Fruit fly (Drosophila melanogaster): ENCODE data around the gene Ugt35D1.
A peak's percentile ranks its signal among the peaks of the same experiment; 100 is the strongest.

Ugt35D1 gene

dm6 chr3R:31395222-31395831 lies at the start of gene Ugt35D1, which contains the start of gene Gcn2:
TSS of gene Ugt35D1 (minus strand) at chr3R:31395304.
TSS of gene Gcn2 (plus strand) at chr3R:31395660.
- TF ChIP-seq noc (tag; optimal IDR thresholded peaks at IDR 0.05): no peak

- no peak for TF ChIP-seq noc (tag; optimal IDR thresholded peaks at IDR 0.05)
Observed at dm6 chr3R:31443455-31443854, 48.4 kb upstream of the Ugt35D1 start.

DNA sequence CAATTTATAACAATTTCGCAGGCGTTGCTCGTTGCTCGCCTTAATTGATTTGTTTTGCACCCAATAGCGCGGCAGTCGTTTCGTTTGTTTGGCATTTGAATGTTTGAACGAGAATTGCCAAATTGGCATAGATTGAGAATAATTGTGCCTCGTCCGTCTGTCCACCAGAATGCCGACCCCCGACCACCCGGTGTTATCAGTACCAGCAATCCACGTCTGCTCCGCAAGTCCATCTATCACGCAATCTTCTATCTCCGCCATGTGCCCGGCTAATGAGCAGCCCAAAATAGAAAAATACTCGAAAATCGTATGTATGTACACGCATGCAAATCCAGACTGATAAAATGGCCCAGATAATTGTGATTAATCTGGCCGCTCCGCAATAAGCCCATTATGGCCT lies 47.9 kb upstream of the Ugt35D1 start:
- peak; percentile 55 for TF ChIP-seq noc (tag; optimal IDR thresholded peaks at IDR 0.05)

DNA sequence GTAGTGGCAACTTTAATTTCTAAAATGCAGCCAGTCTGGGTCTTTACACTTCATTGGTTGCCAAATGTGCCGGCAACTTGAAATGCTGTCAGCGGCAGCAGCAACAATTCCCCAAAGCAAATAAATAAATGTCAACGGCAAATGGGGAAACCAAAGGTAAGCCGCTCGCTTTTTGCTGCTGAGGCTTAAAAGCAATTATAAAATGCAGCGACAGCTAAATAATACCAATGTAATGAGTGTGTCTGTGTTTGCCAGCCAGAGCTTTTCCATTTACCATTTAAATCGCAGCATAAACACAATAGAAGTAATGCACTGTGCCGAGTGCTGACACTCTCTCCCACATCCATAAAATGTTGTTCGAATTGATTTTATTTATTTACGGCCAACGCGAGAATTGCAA lies 45.5 kb upstream of the Ugt35D1 start:
- no peak for TF ChIP-seq noc (tag; optimal IDR thresholded peaks at IDR 0.05)

- TF ChIP-seq noc (tag; optimal IDR thresholded peaks at IDR 0.05): no peak
Observed at dm6 chr3R:31439986-31440385, 44.9 kb upstream of the Ugt35D1 start.

- TF ChIP-seq noc (tag; optimal IDR thresholded peaks at IDR 0.05): no peak
Observed at dm6 chr3R:31438856-31439255, 43.8 kb upstream of the Ugt35D1 start.

- TF ChIP-seq noc (tag; optimal IDR thresholded peaks at IDR 0.05): no peak
Observed at dm6 chr3R:31437420-31438058, 42.4 kb upstream of the Ugt35D1 start.

DNA sequence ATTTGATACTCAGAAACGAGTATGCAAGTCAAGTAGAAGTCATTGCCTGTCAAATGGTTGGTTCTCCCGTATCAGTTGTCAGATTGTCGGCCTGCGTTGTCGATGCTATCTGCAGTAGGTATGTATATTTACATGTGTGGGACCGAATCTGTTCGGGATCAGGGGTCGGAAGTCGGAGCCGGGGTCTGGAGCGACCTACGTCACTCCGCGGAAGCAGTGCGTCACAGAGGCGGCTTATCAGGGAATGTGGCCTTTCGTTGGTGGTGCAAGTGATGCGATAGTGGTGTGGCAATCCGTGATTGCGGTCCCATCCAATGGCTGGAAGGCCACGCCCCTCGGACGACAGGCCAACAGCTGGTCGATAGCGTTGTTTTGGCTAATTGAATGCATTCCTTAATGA lies 40.5 kb upstream of the Ugt35D1 start:
- TF ChIP-seq noc (tag; optimal IDR thresholded peaks at IDR 0.05): peak; percentile 3

DNA sequence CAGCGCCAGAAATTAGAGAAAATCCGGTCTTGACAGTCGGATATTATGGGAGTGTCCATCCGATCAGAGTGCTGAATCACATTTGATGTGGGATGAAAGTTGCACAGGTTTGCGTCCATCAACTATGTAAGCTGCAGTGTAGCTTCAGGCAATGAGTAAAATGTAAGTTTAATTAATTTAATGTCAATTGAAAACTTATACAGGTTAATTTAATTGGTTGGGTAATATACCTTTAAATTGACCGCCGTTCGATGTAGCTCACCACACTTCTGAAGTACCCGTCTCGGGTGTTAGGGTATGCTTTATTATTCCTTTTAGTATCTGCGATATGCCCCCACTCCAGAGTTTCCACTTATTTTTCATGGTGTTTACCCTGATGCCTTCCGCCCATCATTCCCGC lies 29.3 kb upstream of the Ugt35D1 start:
- no peak for TF ChIP-seq noc (tag; optimal IDR thresholded peaks at IDR 0.05)

DNA sequence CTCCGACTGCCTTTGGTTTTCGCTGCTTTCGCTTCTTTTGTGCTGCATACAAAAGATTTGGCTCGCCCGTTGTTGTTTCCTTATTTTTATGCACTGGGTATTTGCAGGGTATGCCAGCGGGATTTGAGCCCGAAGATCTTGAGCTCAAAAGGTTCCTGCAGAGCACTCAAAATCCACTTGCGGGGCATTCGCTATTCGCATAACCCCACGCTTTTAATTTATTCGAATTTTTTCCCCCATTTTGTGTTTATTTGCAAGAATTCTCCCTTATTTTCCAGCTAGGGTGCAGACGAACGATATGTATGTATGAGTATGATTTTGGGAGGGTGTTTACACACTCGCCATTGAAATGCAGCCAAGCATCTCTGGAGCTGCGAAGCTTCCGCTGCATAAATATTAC lies 26.9 kb upstream of the Ugt35D1 start:
- TF ChIP-seq noc (tag; optimal IDR thresholded peaks at IDR 0.05): no peak

DNA sequence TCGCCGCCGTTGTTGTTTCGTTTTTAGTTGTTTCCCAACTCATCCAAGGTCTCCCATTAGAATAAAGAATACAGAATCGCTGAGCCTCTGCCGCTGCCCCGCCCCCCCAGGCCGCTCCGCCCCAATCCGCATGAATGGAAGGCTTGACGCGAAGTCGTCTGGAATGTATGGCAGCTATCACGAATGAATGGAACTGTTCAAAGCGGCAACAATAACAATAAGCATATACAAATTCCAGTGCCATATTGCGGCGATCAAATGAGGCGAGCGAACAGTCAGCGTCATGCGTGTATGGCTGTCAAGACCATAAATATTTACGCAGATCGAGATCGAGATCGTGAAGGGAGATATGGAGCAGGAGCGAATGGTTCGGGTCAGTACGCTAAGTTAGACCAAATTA lies 25.6 kb upstream of the Ugt35D1 start:
- TF ChIP-seq noc (tag; optimal IDR thresholded peaks at IDR 0.05): no peak

- TF ChIP-seq noc (tag; optimal IDR thresholded peaks at IDR 0.05): no peak
Observed at dm6 chr3R:31419531-31419930, 24.4 kb upstream of the Ugt35D1 start.

- no peak for TF ChIP-seq noc (tag; optimal IDR thresholded peaks at IDR 0.05)
Observed at dm6 chr3R:31409627-31410201, 14.6 kb upstream of the Ugt35D1 start.

DNA sequence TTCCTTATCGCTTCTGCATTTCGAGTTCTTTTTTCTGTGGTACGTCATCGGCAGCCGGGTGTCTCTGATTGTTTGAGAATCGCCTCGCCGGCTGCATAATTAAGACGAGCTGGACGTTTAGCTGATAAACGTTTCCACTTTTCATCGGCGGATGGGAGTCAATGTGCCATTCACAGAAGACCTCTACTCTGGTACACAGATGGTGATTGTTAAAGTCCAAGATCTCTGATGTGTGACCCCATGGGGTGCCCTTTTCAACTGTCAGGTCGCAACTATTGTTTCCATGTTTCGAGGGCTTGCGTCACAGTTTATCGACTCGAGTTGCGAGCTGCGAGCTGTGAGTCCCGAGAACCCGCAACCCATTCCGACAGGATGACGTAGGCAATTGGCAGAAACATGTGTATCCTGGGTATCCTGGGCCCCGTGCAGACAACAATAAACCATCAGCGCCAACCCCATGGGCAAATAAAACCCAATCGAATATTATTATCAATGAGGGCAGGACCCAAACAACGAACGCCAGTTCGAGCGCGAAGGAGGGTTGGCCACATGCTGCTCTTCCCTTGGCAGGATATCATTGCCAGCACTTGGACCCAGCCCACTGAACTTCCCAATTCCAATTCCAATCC lies 12.0 kb upstream of the Ugt35D1 start:
- TF ChIP-seq noc (tag; optimal IDR thresholded peaks at IDR 0.05): no peak

dm6 chr3R:31405277-31406207 lies 10.4 kb upstream of the Ugt35D1 start, which contains the start of gene PNPase:
TSS of gene PNPase (minus strand) at chr3R:31405452.
- no peak for TF ChIP-seq noc (tag; optimal IDR thresholded peaks at IDR 0.05)
